Worm (Caenorhabditis elegans): Measurements from ENCODE around the gene arrd-8.

The arrd-8 gene

DNA sequence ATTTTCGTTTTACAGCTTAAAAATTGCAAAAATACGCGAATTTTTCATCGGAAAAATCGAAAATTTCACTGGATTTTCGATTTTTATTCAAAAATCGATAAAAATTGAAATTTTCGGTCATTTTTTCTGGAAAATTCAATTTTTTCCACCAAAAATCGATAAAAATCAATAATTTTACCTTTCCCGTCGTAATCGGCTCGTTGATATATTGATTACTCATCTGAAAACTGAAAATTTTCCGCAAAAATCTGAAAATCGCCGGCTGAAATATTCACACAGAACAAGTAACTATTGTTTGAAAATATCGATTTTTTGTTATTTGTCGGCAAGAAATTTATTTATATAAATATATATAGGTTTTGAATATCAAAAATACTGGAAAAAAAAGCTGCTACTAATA, 28.4 kb upstream of the arrd-8 start, which contains the start of gene cyn-16:
cyn-16 (minus strand) TSS at position 227 of the 400 bp plus-strand sequence.
- TF ChIP-seq hlh-17 (GFP tag; optimal IDR thresholded peaks at IDR 0.05; ENCODE audit: borderline replicate concordance) (no peak), efl-1 (optimal IDR thresholded peaks at IDR 0.05) (no peak), efl-1 (GFP tag; optimal IDR thresholded peaks at IDR 0.05 in 1 of 2) (peak in 1 of 2 experiments; percentile 49)

DNA sequence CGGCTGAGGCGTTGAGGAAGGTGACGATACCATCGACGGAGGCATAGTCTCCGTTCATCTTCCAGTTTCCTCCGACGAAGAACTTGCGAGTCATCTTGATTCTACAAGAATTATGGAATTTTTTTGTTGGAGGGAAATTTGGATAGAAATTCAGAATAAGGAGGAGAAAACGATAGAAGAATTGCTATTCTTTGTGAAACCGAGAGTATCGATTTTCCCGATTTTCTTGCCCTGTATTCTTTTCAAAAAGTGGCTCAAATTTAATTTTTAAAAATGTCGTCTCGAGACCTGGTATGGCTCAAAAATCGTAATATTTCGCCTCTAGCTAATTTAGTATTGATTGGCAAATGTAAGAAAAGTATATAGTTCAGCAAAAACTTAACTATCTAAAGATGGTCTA, 25.8 kb upstream of the arrd-8 start, which contains the start of gene tpi-1:
tpi-1 (minus strand) TSS at position 101 of the 400 bp plus-strand sequence.
- TF ChIP-seq rnt-1 (tag; optimal IDR thresholded peaks at IDR 0.05) (no peak), nhr-85 (tag) (peak; percentile 62)

DNA sequence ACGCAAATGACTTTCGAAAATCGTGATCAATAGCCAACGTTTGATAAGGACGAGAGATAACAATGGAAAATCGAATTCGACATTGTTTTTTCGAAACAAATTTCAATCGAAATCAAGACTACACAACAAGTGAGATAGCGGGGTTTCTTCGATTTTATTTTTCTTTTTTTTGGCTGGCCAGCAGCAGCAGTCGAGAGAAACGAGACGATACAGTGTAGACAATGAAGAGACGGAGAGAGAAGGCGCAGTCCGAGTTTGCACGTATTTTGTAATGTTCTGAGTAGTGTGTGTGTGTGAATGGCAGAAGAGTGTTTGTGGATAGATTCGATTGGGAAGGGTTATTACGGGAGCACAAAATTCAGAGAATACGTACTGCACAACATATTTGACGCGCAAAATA, 24.7 kb upstream of the arrd-8 start:
- TF ChIP-seq nhr-71 (tag; optimal IDR thresholded peaks at IDR 0.05): peak; percentile 67
- TF ChIP-seq lin-13 (GFP tag; optimal IDR thresholded peaks at IDR 0.05): no peak
- TF ChIP-seq aly-2 (tag; optimal IDR thresholded peaks at IDR 0.05): no peak
- TF ChIP-seq nhr-20 (tag; optimal IDR thresholded peaks at IDR 0.05): peak; percentile 87
- TF ChIP-seq lin-15B (tag; optimal IDR thresholded peaks at IDR 0.05): no peak
- peak; percentile 71 for TF ChIP-seq mep-1 (tag; optimal IDR thresholded peaks at IDR 0.05)
- TF ChIP-seq C34B4.2 (tag; optimal IDR thresholded peaks at IDR 0.05): no peak
- TF ChIP-seq alr-1 (tag; optimal IDR thresholded peaks at IDR 0.05; ENCODE audit: borderline replicate concordance): no peak
- no peak for TF ChIP-seq mab-9 (GFP tag; IDR thresholded peaks at IDR 0.05)
- no peak for TF ChIP-seq efl-3 (GFP tag; optimal IDR thresholded peaks at IDR 0.05)
- peak; percentile 28 for TF ChIP-seq unc-130 (tag; optimal IDR thresholded peaks at IDR 0.05)
- TF ChIP-seq elt-3 (tag; optimal IDR thresholded peaks at IDR 0.05): peak in 3 of 6 experiments; percentile 49 to 70 (median 50)
- TF ChIP-seq nhr-19 (GFP tag; conservative IDR thresholded peaks at IDR 0.05): peak; percentile 43; the same call in 1 of the 2 replicates
- TF ChIP-seq ceh-8 (GFP tag; optimal IDR thresholded peaks at IDR 0.05): no peak
- TF ChIP-seq fkh-8 (tag; optimal IDR thresholded peaks at IDR 0.05): peak; percentile 50
- no peak for TF ChIP-seq nhr-11 (tag; optimal IDR thresholded peaks at IDR 0.05)
- no peak for TF ChIP-seq ceh-90 (tag; optimal IDR thresholded peaks at IDR 0.05)
- TF ChIP-seq zip-4 (GFP tag; optimal IDR thresholded peaks at IDR 0.05): no peak
- TF ChIP-seq dpl-1 (GFP tag; optimal IDR thresholded peaks at IDR 0.05): peak in 2 of 3 experiments; percentile 21 to 27
- TF ChIP-seq nhr-76 (tag; optimal IDR thresholded peaks at IDR 0.05): no peak
- TF ChIP-seq nhr-28 (tag; optimal IDR thresholded peaks at IDR 0.05): no peak
- TF ChIP-seq skn-1 (tag; optimal IDR thresholded peaks at IDR 0.05): peak; percentile 26
- peak; percentile 37 to 52 for TF ChIP-seq lsy-2 (tag; optimal IDR thresholded peaks at IDR 0.05)
- TF ChIP-seq unc-62 (GFP tag; optimal IDR thresholded peaks at IDR 0.05): no peak
- no peak for TF ChIP-seq pqm-1 (tag; optimal IDR thresholded peaks at IDR 0.05)
- TF ChIP-seq zag-1 (tag; optimal IDR thresholded peaks at IDR 0.05): no peak
- no peak for TF ChIP-seq ces-1 (GFP tag; optimal IDR thresholded peaks at IDR 0.05)
- peak; percentile 13 for TF ChIP-seq xbp-1 (tag; optimal IDR thresholded peaks at IDR 0.05)
- no peak for TF ChIP-seq hpl-2 (GFP tag; optimal IDR thresholded peaks at IDR 0.05)
- no peak for TF ChIP-seq mef-2 (tag; optimal IDR thresholded peaks at IDR 0.05)
- TF ChIP-seq fkh-4 (tag; optimal IDR thresholded peaks at IDR 0.05; ENCODE audit: borderline replicate concordance): no peak
- TF ChIP-seq ztf-4 (tag; optimal IDR thresholded peaks at IDR 0.05): no peak
- no peak for TF ChIP-seq lir-3 (tag; optimal IDR thresholded peaks at IDR 0.05; ENCODE audit: poor library complexity)
- no peak for TF ChIP-seq lin-39 (tag; optimal IDR thresholded peaks at IDR 0.05)
- TF ChIP-seq irx-1 (tag; optimal IDR thresholded peaks at IDR 0.05): no peak
- TF ChIP-seq elt-2 (tag; optimal IDR thresholded peaks at IDR 0.05): peak; percentile 51
- no peak for TF ChIP-seq pag-3 (tag; optimal IDR thresholded peaks at IDR 0.05; ENCODE audit: borderline replicate concordance, insufficient read depth)
- TF ChIP-seq nhr-84 (tag; optimal IDR thresholded peaks at IDR 0.05): no peak
- TF ChIP-seq egl-27 (tag; optimal IDR thresholded peaks at IDR 0.05): no peak
- no peak for TF ChIP-seq vab-15 (tag; optimal IDR thresholded peaks at IDR 0.05)
- peak; percentile 27 for TF ChIP-seq C16A3.4 (tag; optimal IDR thresholded peaks at IDR 0.05)
- TF ChIP-seq ceh-63 (GFP tag; optimal IDR thresholded peaks at IDR 0.05): no peak
- TF ChIP-seq dsc-1 (tag; optimal IDR thresholded peaks at IDR 0.05): peak; percentile 14
- no peak for TF ChIP-seq nhr-237 (tag; optimal IDR thresholded peaks at IDR 0.05)
- no peak for TF ChIP-seq ama-1 (optimal IDR thresholded peaks at IDR 0.05)

Measured in whole organism, L1 larva.